Worm (Caenorhabditis elegans) whole organism, dauer: ENCODE data around the gene sre-31.

Source experiments
- unc-62 ChIP-seq: sonication (generic microtip); optimal IDR thresholded peaks from 2 replicates; lab custom pipeline; 2017; ENCODE audit warnings: missing biosample characterization, missing genetic modification reagents, missing genetic modification characterization

sre-31 gene

ce11 chrII:12379430-12379829, 29.2 kb downstream of the sre-31 start, which contains the start of gene marc-5:
Gene marc-5, minus strand, starts transcription at chrII:12379530.
- no peak for TF ChIP-seq unc-62 (GFP tag; lab: Kevin White, UChicago)

- no peak for TF ChIP-seq unc-62 (GFP tag; lab: Kevin White, UChicago)
Observed at ce11 chrII:12378793-12379192, 29.8 kb downstream of the sre-31 start.

- TF ChIP-seq unc-62 (GFP tag; lab: Kevin White, UChicago) = no peak
Observed at ce11 chrII:12373921-12374320, 34.7 kb downstream of the sre-31 start.

- TF ChIP-seq unc-62 (GFP tag; lab: Kevin White, UChicago) = no peak
Observed at ce11 chrII:12369202-12369601, 39.4 kb downstream of the sre-31 start.

- TF ChIP-seq unc-62 (GFP tag; lab: Kevin White, UChicago) = no peak
Observed at ce11 chrII:12362262-12362661, 46.4 kb downstream of the sre-31 start.
